Worm (Caenorhabditis elegans) whole organism, L1 larva: ENCODE data around the gene K09H11.15.
A peak's percentile ranks its signal among the peaks of the same experiment; 100 is the strongest.

Experiments used
- blmp-1 ChIP-seq: fragments of 150-350 bp; optimal IDR thresholded peaks from 2 replicates; lab custom pipeline; 2014; ENCODE audit warnings: missing biosample characterization, missing genetic modification characterization
- dsc-1 ChIP-seq: sonication (generic microtip); optimal IDR thresholded peaks from 2 replicates; lab custom pipeline; 2016; ENCODE audit warnings: mild to moderate bottlenecking, missing genetic modification characterization, missing compliant biosample characterization
- efl-1 ChIP-seq, 4 experiments: fragments of 150-350 bp; optimal IDR thresholded peaks in 3 of 4; peaks in 1 of 4; 1 replicate in 1 of 4; 2 replicates in 3 of 4; lab custom pipeline; 2014; ENCODE audit warnings: missing biosample characterization in 2 of 4, missing genetic modification characterization in 2 of 4, missing genetic modification reagents in 2 of 4
- egl-13 ChIP-seq: sonication (generic microtip); optimal IDR thresholded peaks from 2 replicates; lab custom pipeline; 2016; ENCODE audit warnings: missing genotype, missing genetic modification reagents, missing genetic modification characterization, missing compliant biosample characterization
- egl-27 ChIP-seq, 2 experiments: fragments of 150-350 bp in 1 of 2; sonication (generic microtip); optimal IDR thresholded peaks; 3 replicates each; lab custom pipeline; 2017 to 2018; ENCODE audit warnings: missing biosample characterization in 2 of 2, missing genetic modification characterization in 2 of 2, missing genetic modification reagents in 2 of 2
- elt-2 ChIP-seq: sonication (generic microtip); optimal IDR thresholded peaks from 2 replicates; lab custom pipeline; 2016; ENCODE audit warnings: missing genetic modification characterization, mild to moderate bottlenecking, inconsistent platforms, missing compliant biosample characterization, missing genetic modification reagents
- elt-3 ChIP-seq, 6 experiments: fragments of 150-350 bp in 1 of 6; sonication (generic microtip); optimal IDR thresholded peaks; 2 replicates each; lab custom pipeline; 2017 to 2018; ENCODE audit warnings: missing biosample characterization in 6 of 6, missing genetic modification characterization in 6 of 6, inconsistent platforms in 1 of 6
- ets-5 ChIP-seq: fragments of 200-800 bp; sonication (Bioruptor generic); IDR thresholded peaks from 2 replicates; pipeline ENCODE4 v1.3.6; 2022; ENCODE audit warnings: missing genetic modification characterization, missing compliant biosample characterization
- fkh-10 ChIP-seq: sonication (generic microtip); optimal IDR thresholded peaks from 2 replicates; lab custom pipeline; 2017; ENCODE audit warnings: missing biosample characterization, missing genetic modification reagents, missing genetic modification characterization
- fkh-4 ChIP-seq: sonication (generic microtip); optimal IDR thresholded peaks from 2 replicates; lab custom pipeline; 2016; ENCODE audit warnings: missing compliant biosample characterization, missing genetic modification characterization, borderline replicate concordance
- fkh-8 ChIP-seq: sonication (generic microtip); optimal IDR thresholded peaks from 2 replicates; lab custom pipeline; 2016; ENCODE audit warnings: mild to moderate bottlenecking, missing genetic modification characterization, missing compliant biosample characterization
- hlh-17 ChIP-seq: fragments of 200-800 bp; sonication (Bioruptor generic); optimal IDR thresholded peaks from 2 replicates; lab custom pipeline; 2018; ENCODE audit warnings: missing genetic modification characterization, mild to moderate bottlenecking, missing compliant biosample characterization, moderate library complexity, borderline replicate concordance
- irx-1 ChIP-seq: sonication (generic microtip); optimal IDR thresholded peaks from 2 replicates; lab custom pipeline; 2016; ENCODE audit warnings: missing genetic modification characterization, missing compliant biosample characterization
- isw-1 ChIP-seq: fragments of 200-800 bp; sonication (Bioruptor generic); IDR thresholded peaks from 2 replicates; pipeline ENCODE4 v1.3.6; 2022; ENCODE audit warnings: missing genetic modification characterization, missing compliant biosample characterization
- lin-13 ChIP-seq: fragments of 150-350 bp; optimal IDR thresholded peaks from 2 replicates; lab custom pipeline; 2014; ENCODE audit warnings: missing biosample characterization, missing genetic modification reagents, missing genetic modification characterization
- lin-14 ChIP-seq: fragments of 200-800 bp; sonication (Bioruptor generic); optimal IDR thresholded peaks from 2 replicates; lab custom pipeline; 2018; ENCODE audit warnings: mild to moderate bottlenecking, missing genetic modification characterization, moderate library complexity, missing compliant biosample characterization
- lin-35 ChIP-seq, 2 experiments: fragments of 150-350 bp; optimal IDR thresholded peaks; 2 replicates each; lab custom pipeline; 2014; ENCODE audit warnings: missing biosample characterization in 2 of 2, missing genetic modification characterization in 2 of 2, missing genetic modification reagents in 2 of 2
- lin-39 ChIP-seq: fragments of 150-350 bp; optimal IDR thresholded peaks from 2 replicates; lab custom pipeline; 2014; ENCODE audit warnings: missing biosample characterization, missing genetic modification reagents, missing genetic modification characterization
- lir-3 ChIP-seq: sonication (generic microtip); optimal IDR thresholded peaks from 2 replicates; lab custom pipeline; 2016; ENCODE audit warnings: mild to moderate bottlenecking, missing genetic modification characterization, moderate library complexity, missing compliant biosample characterization; ENCODE audit not compliant: poor library complexity
- mef-2 ChIP-seq: fragments of 150-350 bp; optimal IDR thresholded peaks from 2 replicates; lab custom pipeline; 2014; ENCODE audit warnings: missing biosample characterization, missing genetic modification characterization
- mep-1 ChIP-seq: fragments of 150-350 bp; optimal IDR thresholded peaks from 2 replicates; lab custom pipeline; 2014; ENCODE audit warnings: missing biosample characterization, missing genetic modification characterization
- nhr-12 ChIP-seq: sonication (generic microtip); optimal IDR thresholded peaks from 2 replicates; lab custom pipeline; 2017; ENCODE audit warnings: missing biosample characterization, missing genetic modification characterization
- nhr-19 ChIP-seq: fragments of 200-800 bp; sonication (Bioruptor generic); conservative IDR thresholded peaks from 2 replicates; pipeline ENCODE4 v1.3.6; 2022; ENCODE audit warnings: missing genetic modification characterization, missing compliant biosample characterization
- nhr-20 ChIP-seq: sonication (generic microtip); optimal IDR thresholded peaks from 2 replicates; lab custom pipeline; 2016; ENCODE audit warnings: mild to moderate bottlenecking, missing genetic modification characterization, missing compliant biosample characterization
- nhr-28 ChIP-seq: fragments of 150-350 bp; optimal IDR thresholded peaks from 2 replicates; lab custom pipeline; 2014; ENCODE audit warnings: missing biosample characterization, missing genetic modification characterization
- nhr-47 ChIP-seq: sonication (generic microtip); optimal IDR thresholded peaks from 2 replicates; lab custom pipeline; 2016; ENCODE audit warnings: mild to moderate bottlenecking, missing genetic modification characterization, moderate library complexity, missing compliant biosample characterization
- nhr-71 ChIP-seq: sonication (generic microtip); optimal IDR thresholded peaks from 2 replicates; lab custom pipeline; 2016; ENCODE audit warnings: mild to moderate bottlenecking, missing genetic modification characterization, moderate library complexity, missing compliant biosample characterization
- nhr-77 ChIP-seq: fragments of 150-350 bp; optimal IDR thresholded peaks from 2 replicates; lab custom pipeline; 2014; ENCODE audit warnings: missing biosample characterization, missing genetic modification characterization
- nhr-84 ChIP-seq: sonication (generic microtip); optimal IDR thresholded peaks from 2 replicates; lab custom pipeline; 2017; ENCODE audit warnings: missing biosample characterization, missing genetic modification characterization
- nhr-85 ChIP-seq: sonication (generic microtip); peaks from one replicate; lab custom pipeline; 2016; ENCODE audit warnings: missing genetic modification characterization, inconsistent platforms, missing compliant biosample characterization
- pax-3 ChIP-seq: fragments of 200-800 bp; sonication (Bioruptor generic); optimal IDR thresholded peaks from 2 replicates; lab custom pipeline; 2018; ENCODE audit warnings: mild to moderate bottlenecking, missing genetic modification characterization, moderate library complexity, missing compliant biosample characterization
- rnt-1 ChIP-seq: sonication (generic microtip); optimal IDR thresholded peaks from 2 replicates; lab custom pipeline; 2016; ENCODE audit warnings: mild to moderate bottlenecking, missing genetic modification characterization, moderate library complexity, missing compliant biosample characterization
- skn-1 ChIP-seq: fragments of 150-350 bp; optimal IDR thresholded peaks from 2 replicates; lab custom pipeline; 2014; ENCODE audit warnings: missing biosample characterization, missing genetic modification characterization
- snpc-4 ChIP-seq: fragments of 150-350 bp; optimal IDR thresholded peaks from 2 replicates; lab custom pipeline; 2014; ENCODE audit warnings: missing biosample characterization, missing genetic modification characterization
- sox-4 ChIP-seq: sonication (generic microtip); optimal IDR thresholded peaks from 2 replicates; lab custom pipeline; 2016; ENCODE audit warnings: missing genetic modification characterization, missing compliant biosample characterization
- sptf-1 ChIP-seq: fragments of 150-350 bp; optimal IDR thresholded peaks from 2 replicates; lab custom pipeline; 2014; ENCODE audit warnings: missing biosample characterization, missing genetic modification characterization
- sup-37 ChIP-seq: fragments of 200-800 bp; sonication (Bioruptor generic); optimal IDR thresholded peaks from 2 replicates; lab custom pipeline; 2018; ENCODE audit warnings: mild to moderate bottlenecking, missing genetic modification characterization, missing compliant biosample characterization
- swsn-7 ChIP-seq: sonication (generic microtip); optimal IDR thresholded peaks from 2 replicates; lab custom pipeline; 2016; ENCODE audit warnings: missing genetic modification characterization, missing compliant biosample characterization
- tlp-1 ChIP-seq: fragments of 150-350 bp; optimal IDR thresholded peaks from 2 replicates; lab custom pipeline; 2014; ENCODE audit warnings: missing biosample characterization, missing genetic modification characterization
- unc-86 ChIP-seq: sonication (generic microtip); optimal IDR thresholded peaks from 2 replicates; lab custom pipeline; 2016; ENCODE audit warnings: missing genetic modification characterization, missing compliant biosample characterization
- zag-1 ChIP-seq: fragments of 150-350 bp; optimal IDR thresholded peaks from 2 replicates; lab custom pipeline; 2014; ENCODE audit warnings: missing biosample characterization, missing genetic modification characterization
- ztf-11 ChIP-seq, 2 experiments: sonication (generic microtip); optimal IDR thresholded peaks; 2 replicates each; lab custom pipeline; 2016 to 2017; ENCODE audit warnings: missing genetic modification characterization in 2 of 2, missing biosample characterization in 1 of 2, missing compliant biosample characterization in 1 of 2
- ztf-4 ChIP-seq: fragments of 150-350 bp; optimal IDR thresholded peaks from 2 replicates; lab custom pipeline; 2014; ENCODE audit warnings: missing biosample characterization, missing genetic modification characterization

K09H11.15 gene

ce11 chrV:5768292-5768695 lies 37.6 kb upstream of the K09H11.15 start (continued):
- TF ChIP-seq egl-27 (tag; optimal IDR thresholded peaks at IDR 0.05; lab: Kevin White, UChicago): peak in 1 of 2 experiments; percentile 71
- peak; percentile 57 for TF ChIP-seq nhr-47 (tag; lab: Kevin White, UChicago)
- TF ChIP-seq lin-35 (GFP tag; optimal IDR thresholded peaks at IDR 0.05; lab: Kevin White, UChicago): peak; percentile 10 to 41
- peak; percentile 70 for TF ChIP-seq elt-2 (tag; lab: Kevin White, UChicago)
- TF ChIP-seq nhr-20 (tag; lab: Kevin White, UChicago): peak; percentile 93
- no peak for TF ChIP-seq snpc-4 (tag; lab: Kevin White, UChicago)
- no peak for TF ChIP-seq pax-3 (tag; lab: Kevin White, UChicago)
- TF ChIP-seq nhr-84 (tag; lab: Kevin White, UChicago): no peak
- no peak for TF ChIP-seq skn-1
- TF ChIP-seq ets-5: no peak
- no peak for TF ChIP-seq nhr-28
- TF ChIP-seq zag-1 (tag; lab: Kevin White, UChicago): no peak
- TF ChIP-seq sptf-1 (tag; lab: Kevin White, UChicago): no peak
- peak; percentile 5 for TF ChIP-seq irx-1 (tag; lab: Kevin White, UChicago)
- peak; percentile 3 for TF ChIP-seq ztf-4 (tag; lab: Kevin White, UChicago)
- peak; percentile 10 for TF ChIP-seq mep-1
- peak; percentile 12 for TF ChIP-seq lin-13
- TF ChIP-seq fkh-8 (tag; lab: Kevin White, UChicago): no peak
- TF ChIP-seq, all 84 proteins: peak for 31

- TF ChIP-seq sox-4: no peak
- TF ChIP-seq fkh-10 (GFP tag; lab: Kevin White, UChicago): no peak
- no peak for TF ChIP-seq elt-3 (tag; optimal IDR thresholded peaks at IDR 0.05; lab: Kevin White, UChicago)
- TF ChIP-seq egl-13 (tag; lab: Kevin White, UChicago): no peak
- peak; percentile 33 for TF ChIP-seq elt-2 (tag; lab: Kevin White, UChicago)
- TF ChIP-seq snpc-4 (tag; lab: Kevin White, UChicago): no peak
Observed at ce11 chrV:5765081-5765480, 34.4 kb upstream of the K09H11.15 start, which contains the start of gene pgph-2. Gene pgph-2, plus strand, starts transcription at chrV:5765127.

- no peak for TF ChIP-seq mef-2 (tag; lab: Kevin White, UChicago)
- TF ChIP-seq efl-1 (optimal IDR thresholded peaks at IDR 0.05; lab: Kevin White, UChicago): peak; percentile 17 to 27
- TF ChIP-seq efl-1 (GFP tag; optimal IDR thresholded peaks at IDR 0.05 in 1 of 2; lab: Kevin White, UChicago): no peak
- TF ChIP-seq fkh-10 (GFP tag; lab: Kevin White, UChicago): no peak
- no peak for TF ChIP-seq zag-1 (tag; lab: Kevin White, UChicago)
- TF ChIP-seq nhr-20 (tag; lab: Kevin White, UChicago): peak; percentile 49
- no peak for TF ChIP-seq nhr-47 (tag; lab: Kevin White, UChicago)
- no peak for TF ChIP-seq sup-37 (GFP tag; lab: Kevin White, UChicago)
- peak; percentile 82 for TF ChIP-seq nhr-85 (tag; lab: Kevin White, UChicago)
- TF ChIP-seq nhr-19: peak; percentile 51
- no peak for TF ChIP-seq hlh-17 (GFP tag; lab: Kevin White, UChicago)
- TF ChIP-seq sox-4: no peak
- TF ChIP-seq ztf-11 (tag; optimal IDR thresholded peaks at IDR 0.05; lab: Kevin White, UChicago): no peak
- TF ChIP-seq rnt-1: peak; percentile 40
- TF ChIP-seq lin-39: no peak
- TF ChIP-seq nhr-71: peak; percentile 63
- TF ChIP-seq ets-5: no peak
- no peak for TF ChIP-seq unc-86 (tag; lab: Kevin White, UChicago)
- no peak for TF ChIP-seq egl-13 (tag; lab: Kevin White, UChicago)
- TF ChIP-seq nhr-77 (tag; lab: Kevin White, UChicago): no peak
- peak; percentile 28 for TF ChIP-seq mep-1
- TF ChIP-seq nhr-84 (tag; lab: Kevin White, UChicago): no peak
- no peak for TF ChIP-seq tlp-1 (tag; lab: Kevin White, UChicago)
- TF ChIP-seq elt-2 (tag; lab: Kevin White, UChicago): peak; percentile 65
- TF ChIP-seq dsc-1 (tag; lab: Kevin White, UChicago): no peak
- peak; percentile 59 for TF ChIP-seq blmp-1 (tag; lab: Kevin White, UChicago)
- no peak for TF ChIP-seq sptf-1 (tag; lab: Kevin White, UChicago)
- TF ChIP-seq elt-3 (tag; optimal IDR thresholded peaks at IDR 0.05; lab: Kevin White, UChicago): peak in 1 of 6 experiments; percentile 20
- no peak for TF ChIP-seq lir-3
- no peak for TF ChIP-seq fkh-4 (tag; lab: Kevin White, UChicago)
- no peak for TF ChIP-seq isw-1
- TF ChIP-seq lin-35 (GFP tag; optimal IDR thresholded peaks at IDR 0.05; lab: Kevin White, UChicago): peak in 1 of 2 experiments; percentile 9
- no peak for TF ChIP-seq swsn-7 (tag; lab: Kevin White, UChicago)
- TF ChIP-seq egl-27 (tag; optimal IDR thresholded peaks at IDR 0.05; lab: Kevin White, UChicago): no peak
- peak; percentile 81 for TF ChIP-seq lin-14 (GFP tag; lab: Kevin White, UChicago)
- no peak for TF ChIP-seq nhr-12 (tag; lab: Kevin White, UChicago)
- TF ChIP-seq ztf-4 (tag; lab: Kevin White, UChicago): no peak
Observed at ce11 chrV:5763787-5764186, 33.1 kb upstream of the K09H11.15 start, which contains the start of gene pgph-3. Gene pgph-3, minus strand, starts transcription at chrV:5763846.
